Worm (Caenorhabditis elegans) whole organism, L4 larva: ENCODE results near the gene nhl-2.
A peak's percentile ranks its signal among the peaks of the same experiment; 100 is the strongest.

ENCODE experiments used
- F26F4.8 ChIP-seq: fragments of 200-800 bp; sonication (Bioruptor generic); conservative IDR thresholded peaks from 2 replicates; pipeline ENCODE4 v1.3.6; 2022; ENCODE audit warnings: missing genetic modification characterization, missing compliant biosample characterization
- F37D6.2 ChIP-seq: sonication (generic microtip); optimal IDR thresholded peaks from 2 replicates; lab custom pipeline; 2016; ENCODE audit warnings: mild to moderate bottlenecking, missing genetic modification characterization, missing compliant biosample characterization
- F49E8.2 ChIP-seq: sonication (generic microtip); optimal IDR thresholded peaks from 2 replicates; lab custom pipeline; 2016; ENCODE audit warnings: missing compliant biosample characterization, mild to moderate bottlenecking, missing genetic modification characterization, borderline replicate concordance
- R02D3.7 ChIP-seq: fragments of 150-350 bp; sonication (generic microtip); optimal IDR thresholded peaks from 3 replicates; lab custom pipeline; 2014; ENCODE audit warnings: missing biosample characterization, missing genetic modification characterization
- T20F7.1 ChIP-seq: fragments of 200-800 bp; sonication (Bioruptor generic); optimal IDR thresholded peaks from 2 replicates; lab custom pipeline; 2018; ENCODE audit warnings: mild to moderate bottlenecking, missing genetic modification characterization, missing compliant biosample characterization
- Y75B8A.6 ChIP-seq: fragments of 200-800 bp; sonication (Bioruptor generic); IDR thresholded peaks from 2 replicates; pipeline ENCODE4 v1.3.6; 2022; ENCODE audit warnings: missing genetic modification reagents, missing genetic modification characterization, missing compliant biosample characterization
- ZK337.2 ChIP-seq: fragments of 200-800 bp; sonication (Bioruptor generic); IDR thresholded peaks from 2 replicates; pipeline ENCODE4 v1.3.6; 2022; ENCODE audit warnings: missing genetic modification reagents, missing genetic modification characterization, missing compliant biosample characterization
- ZK546.5 ChIP-seq, 2 experiments: sonication (generic microtip); optimal IDR thresholded peaks; 2 replicates each; lab custom pipeline; 2017; ENCODE audit warnings: missing biosample characterization in 2 of 2, missing genetic modification characterization in 2 of 2
- ama-1 ChIP-seq: fragments of 150-350 bp; optimal IDR thresholded peaks from 2 replicates; lab custom pipeline; 2014; ENCODE audit warnings: inconsistent platforms, mixed read lengths
- arid-1 ChIP-seq: fragments of 200-800 bp; sonication (Bioruptor generic); conservative IDR thresholded peaks from 2 replicates; pipeline ENCODE4 v1.3.6; 2022; ENCODE audit warnings: missing genetic modification reagents, missing genetic modification characterization, missing compliant biosample characterization
- attf-4 ChIP-seq: sonication (generic microtip); optimal IDR thresholded peaks from 3 replicates; lab custom pipeline; 2017; ENCODE audit warnings: missing biosample characterization, missing genetic modification characterization
- ceh-82 ChIP-seq: sonication (generic microtip); optimal IDR thresholded peaks from 2 replicates; lab custom pipeline; 2017; ENCODE audit warnings: missing biosample characterization, missing genetic modification characterization
- ces-1 ChIP-seq: fragments of 150-350 bp; sonication (generic microtip); optimal IDR thresholded peaks from 4 replicates; lab custom pipeline; 2014; ENCODE audit warnings: missing biosample characterization, missing genetic modification reagents, missing genetic modification characterization
- cey-2 ChIP-seq: sonication (generic microtip); optimal IDR thresholded peaks from 3 replicates; lab custom pipeline; 2017; ENCODE audit warnings: missing genetic modification characterization, mild to moderate bottlenecking, missing compliant biosample characterization, antibody characterized with exemption, borderline replicate concordance; ENCODE audit not compliant: insufficient read depth
- ctbp-1 ChIP-seq: fragments of 200-800 bp; sonication (Bioruptor generic); IDR thresholded peaks from 2 replicates; pipeline ENCODE4 v1.3.6; 2022; ENCODE audit warnings: missing genetic modification reagents, missing genetic modification characterization, missing compliant biosample characterization
- daf-12 ChIP-seq: fragments of 150-350 bp; optimal IDR thresholded peaks from 2 replicates; lab custom pipeline; 2014; ENCODE audit warnings: missing biosample characterization, missing genetic modification reagents, missing genetic modification characterization
- daf-16 ChIP-seq, 3 experiments: sonication (generic microtip); optimal IDR thresholded peaks; 2 replicates each; lab custom pipeline; 2016 to 2017; ENCODE audit warnings: missing genetic modification characterization in 3 of 3, missing genetic modification reagents in 3 of 3, mild to moderate bottlenecking in 2 of 3, missing compliant biosample characterization in 2 of 3, missing biosample characterization in 1 of 3, moderate library complexity in 1 of 3
- daf-19 ChIP-seq: fragments of 200-800 bp; sonication (Bioruptor generic); conservative IDR thresholded peaks from 2 replicates; pipeline ENCODE4 v1.3.6; 2022; ENCODE audit warnings: missing genetic modification characterization, missing compliant biosample characterization
- dmd-9 ChIP-seq: fragments of 200-800 bp; sonication (Bioruptor generic); IDR thresholded peaks from 2 replicates; pipeline ENCODE4 v1.3.6; 2022; ENCODE audit warnings: missing genetic modification reagents, missing genetic modification characterization, missing compliant biosample characterization
- egl-43 ChIP-seq: fragments of 200-800 bp; sonication (Bioruptor generic); IDR thresholded peaks from 2 replicates; pipeline ENCODE4 v1.3.6; 2022; ENCODE audit warnings: missing genetic modification reagents, missing genetic modification characterization, missing compliant biosample characterization
- gei-8 ChIP-seq: fragments of 200-800 bp; sonication (Bioruptor generic); optimal IDR thresholded peaks from 2 replicates; lab custom pipeline; 2018; ENCODE audit warnings: mild to moderate bottlenecking, missing genetic modification characterization, missing compliant biosample characterization
- hlh-30 ChIP-seq: sonication (generic microtip); optimal IDR thresholded peaks from 2 replicates; lab custom pipeline; 2017; ENCODE audit warnings: antibody characterized with exemption, mild to moderate bottlenecking, missing genetic modification characterization, missing compliant biosample characterization; ENCODE audit not compliant: insufficient read depth
- hmg-1.1 ChIP-seq: fragments of 200-800 bp; sonication (Bioruptor generic); IDR thresholded peaks from 2 replicates; pipeline ENCODE4 v1.3.6; 2022; ENCODE audit warnings: missing genetic modification reagents, missing genetic modification characterization, missing compliant biosample characterization
- lim-7 ChIP-seq: fragments of 200-800 bp; sonication (Bioruptor generic); IDR thresholded peaks from 2 replicates; pipeline ENCODE4 v1.3.6; 2022; ENCODE audit warnings: missing genetic modification characterization, missing compliant biosample characterization
- lin-1 ChIP-seq: fragments of 200-800 bp; sonication (Bioruptor generic); IDR thresholded peaks from 2 replicates; pipeline ENCODE4 v1.3.6; 2022; ENCODE audit warnings: missing genetic modification reagents, missing genetic modification characterization, missing compliant biosample characterization
- lin-13 ChIP-seq: fragments of 150-350 bp; optimal IDR thresholded peaks from 2 replicates; lab custom pipeline; 2014; ENCODE audit warnings: missing biosample characterization, missing genetic modification reagents, missing genetic modification characterization
- lin-38 ChIP-seq: fragments of 200-800 bp; sonication (Bioruptor generic); IDR thresholded peaks from 2 replicates; pipeline ENCODE4 v1.3.6; 2022; ENCODE audit warnings: missing genetic modification reagents, missing genetic modification characterization, missing compliant biosample characterization
- lsy-2 ChIP-seq, 2 experiments: fragments of 150-350 bp in 1 of 2; sonication (generic microtip) in 1 of 2; optimal IDR thresholded peaks; 2 replicates each; lab custom pipeline; 2014 to 2017; ENCODE audit warnings: missing biosample characterization in 2 of 2, missing genetic modification characterization in 2 of 2
- madf-5 ChIP-seq, 2 experiments: fragments of 200-800 bp; sonication (Bioruptor generic); IDR thresholded peaks; 2 replicates each; pipeline ENCODE4 v1.3.6; 2022; ENCODE audit warnings: missing compliant biosample characterization in 2 of 2, missing genetic modification characterization in 2 of 2
- mes-2 ChIP-seq: sonication (generic microtip); optimal IDR thresholded peaks from 2 replicates; lab custom pipeline; 2016; ENCODE audit warnings: missing genotype, mild to moderate bottlenecking, missing genetic modification characterization, missing compliant biosample characterization; ENCODE audit not compliant: poor library complexity, severe bottlenecking
- mxl-3 ChIP-seq: fragments of 200-800 bp; sonication (Bioruptor generic); optimal IDR thresholded peaks from 2 replicates; lab custom pipeline; 2018; ENCODE audit warnings: mild to moderate bottlenecking, missing genetic modification characterization, missing compliant biosample characterization
- nhr-10 ChIP-seq: fragments of 150-350 bp; optimal IDR thresholded peaks from 2 replicates; lab custom pipeline; 2014; ENCODE audit warnings: missing biosample characterization, missing genetic modification characterization
- nhr-11 ChIP-seq: fragments of 150-350 bp; optimal IDR thresholded peaks from 2 replicates; lab custom pipeline; 2014; ENCODE audit warnings: missing biosample characterization, missing genetic modification characterization
- nhr-111 ChIP-seq: fragments of 200-800 bp; sonication (Bioruptor generic); optimal IDR thresholded peaks from 2 replicates; lab custom pipeline; 2018; ENCODE audit warnings: mild to moderate bottlenecking, missing genetic modification characterization, missing compliant biosample characterization
- nhr-237 ChIP-seq: sonication (generic microtip); optimal IDR thresholded peaks from 2 replicates; lab custom pipeline; 2017; ENCODE audit warnings: missing biosample characterization, missing genetic modification characterization
- nhr-6 ChIP-seq: fragments of 150-350 bp; optimal IDR thresholded peaks from 2 replicates; lab custom pipeline; 2014; ENCODE audit warnings: missing biosample characterization, missing genetic modification characterization
- nhr-76 ChIP-seq: fragments of 150-350 bp; optimal IDR thresholded peaks from 2 replicates; lab custom pipeline; 2014; ENCODE audit warnings: missing biosample characterization, missing genetic modification characterization
- pqm-1 ChIP-seq: sonication (generic microtip); optimal IDR thresholded peaks from 2 replicates; lab custom pipeline; 2017; ENCODE audit warnings: missing biosample characterization, missing genetic modification characterization
- rbr-2 ChIP-seq: sonication (generic microtip); optimal IDR thresholded peaks from 2 replicates; lab custom pipeline; 2016; ENCODE audit warnings: missing genotype, missing genetic modification characterization, missing compliant biosample characterization
- saeg-2 ChIP-seq: fragments of 200-800 bp; sonication (Bioruptor generic); IDR thresholded peaks from 2 replicates; pipeline ENCODE4 v1.3.6; 2022; ENCODE audit warnings: missing genetic modification reagents, missing genetic modification characterization, missing compliant biosample characterization
- sdz-12 ChIP-seq: fragments of 200-800 bp; sonication (Bioruptor generic); optimal IDR thresholded peaks from 2 replicates; lab custom pipeline; 2018; ENCODE audit warnings: mild to moderate bottlenecking, missing genetic modification characterization, missing compliant biosample characterization
- set-16 ChIP-seq: fragments of 200-800 bp; sonication (Bioruptor generic); IDR thresholded peaks from 2 replicates; pipeline ENCODE4 v1.3.6; 2022; ENCODE audit warnings: missing genetic modification reagents, missing genetic modification characterization, missing compliant biosample characterization
- snpc-1.2 ChIP-seq: fragments of 200-800 bp; sonication (Bioruptor generic); IDR thresholded peaks from 2 replicates; pipeline ENCODE4 v1.3.6; 2022; ENCODE audit warnings: missing genetic modification reagents, missing genetic modification characterization, missing compliant biosample characterization
- tag-97 ChIP-seq: fragments of 200-800 bp; sonication (Bioruptor generic); IDR thresholded peaks from 2 replicates; pipeline ENCODE4 v1.3.6; 2022; ENCODE audit warnings: missing genetic modification characterization, missing compliant biosample characterization
- unc-39 ChIP-seq: sonication (generic microtip); optimal IDR thresholded peaks from 2 replicates; lab custom pipeline; 2017; ENCODE audit warnings: missing biosample characterization, missing genetic modification characterization
- unc-62 ChIP-seq, 3 experiments: fragments of 150-350 bp in 1 of 3; sonication (generic microtip); optimal IDR thresholded peaks in 2 of 3; peaks in 1 of 3; 1 replicate in 1 of 3; 2 replicates in 2 of 3; lab custom pipeline; 2014 to 2017; ENCODE audit warnings: missing biosample characterization in 3 of 3, missing genetic modification characterization in 3 of 3, missing genetic modification reagents in 3 of 3, missing genotype in 1 of 3
- zfp-3 ChIP-seq: fragments of 200-800 bp; sonication (Bioruptor generic); conservative IDR thresholded peaks from 2 replicates; pipeline ENCODE4 v1.3.6; 2022; ENCODE audit warnings: missing genetic modification reagents, missing genetic modification characterization, missing compliant biosample characterization
- zip-11 ChIP-seq: fragments of 200-800 bp; sonication (Bioruptor generic); IDR thresholded peaks from 2 replicates; pipeline ENCODE4 v1.3.6; 2022; ENCODE audit warnings: missing genetic modification characterization, missing compliant biosample characterization
- zip-2 ChIP-seq: fragments of 150-350 bp; optimal IDR thresholded peaks from 2 replicates; lab custom pipeline; 2014; ENCODE audit warnings: missing biosample characterization, missing genetic modification characterization
- ztf-7 ChIP-seq: fragments of 150-350 bp; optimal IDR thresholded peaks from 2 replicates; lab custom pipeline; 2014; ENCODE audit warnings: missing biosample characterization, missing genetic modification characterization

The nhl-2 gene

ce11 chrIII:4930154-4930679 is 31.3 kb upstream of the nhl-2 start, which contains the start of gene set-2 (continued):
- TF ChIP-seq set-16 (no peak), Y75B8A.6 (no peak), sdz-12 (GFP tag; lab: Kevin White, UChicago) (no peak), snpc-1.2 (GFP tag; lab: Robert Waterston, UW) (no peak), lin-38 (peak; percentile 75), mes-2 (tag; lab: Kevin White, UChicago) (peak; percentile 99), zfp-3 (GFP tag; lab: Robert Waterston, UW) (0 out of 2 replicates have a peak, but pooled peaks have one; percentile 17), ama-1 (lab: Kevin White, UChicago) (peak; percentile 2), egl-43 (GFP tag; lab: Robert Waterston, UW) (no peak), lsy-2 (tag; optimal IDR thresholded peaks at IDR 0.05; lab: Kevin White, UChicago) (peak in 1 of 2 experiments; percentile 66), nhr-111 (GFP tag; lab: Kevin White, UChicago) (no peak), tag-97 (GFP tag; lab: Robert Waterston, UW) (no peak), dmd-9 (GFP tag; lab: Robert Waterston, UW) (peak; percentile 90), unc-39 (tag; lab: Kevin White, UChicago) (no peak), lin-13 (GFP tag; lab: Kevin White, UChicago) (peak; percentile 42), mxl-3 (GFP tag; lab: Kevin White, UChicago) (peak; percentile 43), F26F4.8 (GFP tag; lab: Robert Waterston, UW) (no peak), unc-62 (GFP tag; optimal IDR thresholded peaks at IDR 0.05 in 1 of 2; lab: Kevin White, UChicago) (no peak), unc-62 (tag; optimal IDR thresholded peaks at IDR 0.05; lab: Kevin White, UChicago) (no peak), hmg-1.1 (GFP tag; lab: Robert Waterston, UW) (no peak), saeg-2 (GFP tag; lab: Robert Waterston, UW) (no peak), ces-1 (no peak), ZK337.2 (GFP tag; lab: Robert Waterston, UW) (peak; percentile 89), nhr-76 (tag; lab: Kevin White, UChicago) (no peak), daf-12 (tag; lab: Kevin White, UChicago) (no peak), madf-5 (GFP tag; IDR thresholded peaks at IDR 0.05; lab: Robert Waterston, UW) (no peak), zip-11 (GFP tag; lab: Robert Waterston, UW) (no peak), ztf-7 (tag; lab: Kevin White, UChicago) (no peak), pqm-1 (no peak), ctbp-1 (GFP tag; lab: Robert Waterston, UW) (no peak), nhr-10 (tag; lab: Kevin White, UChicago) (no peak), attf-4 (no peak), nhr-237 (tag; lab: Kevin White, UChicago) (no peak), zip-2 (tag; lab: Kevin White, UChicago) (no peak), ZK546.5 (tag; optimal IDR thresholded peaks at IDR 0.05; lab: Kevin White, UChicago) (no peak), nhr-6 (tag; lab: Kevin White, UChicago) (no peak), lim-7 (GFP tag; lab: Robert Waterston, UW) (no peak), daf-19 (GFP tag; lab: Robert Waterston, UW) (no peak), hlh-30 (peak; percentile 47), ceh-82 (tag; lab: Kevin White, UChicago) (no peak), cey-2 (no peak), arid-1 (GFP tag; lab: Robert Waterston, UW) (peak; percentile 63), gei-8 (no peak), F37D6.2 (no peak), lin-1 (GFP tag; lab: Robert Waterston, UW) (no peak), rbr-2 (tag; lab: Kevin White, UChicago) (peak; percentile 23), R02D3.7 (tag; lab: Kevin White, UChicago) (no peak), F49E8.2 (peak; percentile 44), nhr-11 (no peak), T20F7.1 (GFP tag; lab: Kevin White, UChicago) (no peak), daf-16 (GFP tag; optimal IDR thresholded peaks at IDR 0.05; lab: Kevin White, UChicago) (peak in 1 of 2 experiments; percentile 17), daf-16 (tag; optimal IDR thresholded peaks at IDR 0.05; lab: Kevin White, UChicago) (peak; percentile 5)
